Worm (Caenorhabditis elegans) whole organism, mixed stage, embryonic: ENCODE data around the gene mvb-12.

ENCODE experiments used
- ces-1 ChIP-seq: fragments of 150-350 bp; optimal IDR thresholded peaks from 2 replicates; lab custom pipeline; 2014; ENCODE audit warnings: missing biosample characterization, missing genetic modification reagents, missing genetic modification characterization
- drap-1 ChIP-seq: fragments of 200-800 bp; sonication (Bioruptor generic); optimal IDR thresholded peaks from 3 replicates; lab custom pipeline; 2018; ENCODE audit warnings: mild to moderate bottlenecking, missing genetic modification characterization, missing compliant biosample characterization

DNA sequence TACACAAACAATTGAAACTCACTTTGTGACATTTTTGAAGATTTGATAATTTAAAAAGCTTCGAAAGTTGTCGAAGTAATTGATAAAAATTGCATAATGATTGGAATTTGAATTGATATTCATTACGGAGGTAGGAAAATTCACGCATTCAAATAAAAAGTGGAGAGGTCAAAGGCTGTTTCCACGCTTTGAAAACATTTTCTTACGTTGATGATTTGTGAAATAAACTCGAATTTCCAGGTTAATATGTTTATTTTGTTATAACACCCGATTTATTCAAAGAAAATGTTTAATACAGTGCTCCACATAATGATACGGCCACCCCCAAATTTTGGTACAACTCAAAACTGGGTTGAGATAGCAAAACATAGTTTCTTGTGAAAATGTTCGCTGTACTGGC is 27.1 kb upstream of the mvb-12 start, which contains the start of gene C33H5.16:
- TF ChIP-seq drap-1 (GFP tag; lab: Kevin White, UChicago) (no peak), ces-1 (no peak)
